Worm (Caenorhabditis elegans) whole organism, late embryonic: ENCODE measurements around the gene R10E8.8.

Experiments used
- ceh-19 ChIP-seq: fragments of 200-800 bp; sonication (Bioruptor generic); optimal IDR thresholded peaks from 2 replicates; lab custom pipeline; 2018; ENCODE audit warnings: mild to moderate bottlenecking, missing genetic modification characterization, missing compliant biosample characterization
- fax-1 ChIP-seq: sonication (generic microtip); optimal IDR thresholded peaks from 2 replicates; lab custom pipeline; 2016; ENCODE audit warnings: missing genotype, missing genetic modification characterization, missing compliant biosample characterization
- gmeb-2 ChIP-seq: sonication (generic microtip); optimal IDR thresholded peaks from 2 replicates; lab custom pipeline; 2016; ENCODE audit warnings: missing genetic modification characterization, inconsistent platforms, missing compliant biosample characterization
- hlh-30 ChIP-seq: sonication (generic microtip); optimal IDR thresholded peaks from 2 replicates; lab custom pipeline; 2017; ENCODE audit warnings: antibody characterized with exemption, missing genetic modification characterization, missing compliant biosample characterization; ENCODE audit not compliant: insufficient read depth
- mec-3 ChIP-seq: sonication (generic microtip); optimal IDR thresholded peaks from 2 replicates; lab custom pipeline; 2016; ENCODE audit warnings: borderline replicate concordance, missing genetic modification characterization, missing compliant biosample characterization
- odd-2 ChIP-seq: sonication (generic microtip); optimal IDR thresholded peaks from 2 replicates; lab custom pipeline; 2017; ENCODE audit warnings: antibody characterized with exemption, mild to moderate bottlenecking, missing genetic modification characterization, missing compliant biosample characterization
- tbx-2 ChIP-seq: sonication (generic microtip); optimal IDR thresholded peaks from 2 replicates; lab custom pipeline; 2016; ENCODE audit warnings: missing genetic modification characterization, missing compliant biosample characterization
- unc-86 ChIP-seq: sonication (generic microtip); optimal IDR thresholded peaks from 2 replicates; lab custom pipeline; 2016; ENCODE audit warnings: missing genetic modification characterization, missing compliant biosample characterization

ce11 chrV:18269885-18270284 is 28.4 kb upstream of the R10E8.8 start, which contains the start of gene skr-6:
- TF ChIP-seq mec-3 (tag; lab: Kevin White, UChicago) = no peak
- no peak for TF ChIP-seq ceh-19 (GFP tag; lab: Kevin White, UChicago)
- TF ChIP-seq gmeb-2 (tag; lab: Kevin White, UChicago) = no peak
- no peak for TF ChIP-seq unc-86 (tag; lab: Kevin White, UChicago)
- no peak for TF ChIP-seq fax-1 (tag; lab: Kevin White, UChicago)
- TF ChIP-seq hlh-30 (tag; lab: Kevin White, UChicago) = no peak
- no peak for TF ChIP-seq tbx-2 (tag; lab: Kevin White, UChicago)
- no peak for TF ChIP-seq odd-2 (tag; lab: Kevin White, UChicago)
